Worm (Caenorhabditis elegans) whole organism, L1 larva: ENCODE data around the gene npp-15.

Source experiments
- C16A3.4 ChIP-seq: fragments of 150-350 bp; optimal IDR thresholded peaks from 2 replicates; lab custom pipeline; 2014; ENCODE audit warnings: missing biosample characterization, missing genetic modification characterization
- F16B12.6 ChIP-seq: fragments of 150-350 bp; optimal IDR thresholded peaks from 2 replicates; lab custom pipeline; 2014; ENCODE audit warnings: missing biosample characterization, missing genetic modification characterization
- Y116A8C.19 ChIP-seq: sonication (generic microtip); optimal IDR thresholded peaks from 2 replicates; lab custom pipeline; 2016; ENCODE audit warnings: missing compliant biosample characterization, missing genetic modification characterization, borderline replicate concordance
- aha-1 ChIP-seq: fragments of 150-350 bp; optimal IDR thresholded peaks from 2 replicates; lab custom pipeline; 2014; ENCODE audit warnings: missing biosample characterization, missing genetic modification characterization
- ama-1 ChIP-seq: fragments of 150-350 bp; optimal IDR thresholded peaks from 2 replicates; lab custom pipeline; 2014
- ceh-8 ChIP-seq: fragments of 200-800 bp; sonication (Bioruptor generic); optimal IDR thresholded peaks from 2 replicates; lab custom pipeline; 2018; ENCODE audit warnings: mild to moderate bottlenecking, missing genetic modification characterization, moderate library complexity, missing compliant biosample characterization
- ceh-82 ChIP-seq, 3 experiments: fragments of 150-350 bp in 1 of 3; sonication (generic microtip) in 2 of 3; optimal IDR thresholded peaks; 2 replicates each; lab custom pipeline; 2014 to 2017; ENCODE audit warnings: missing biosample characterization in 3 of 3, missing genetic modification characterization in 3 of 3
- ces-1 ChIP-seq: fragments of 150-350 bp; optimal IDR thresholded peaks from 2 replicates; lab custom pipeline; 2014; ENCODE audit warnings: missing biosample characterization, missing genetic modification reagents, missing genetic modification characterization
- dpl-1 ChIP-seq, 3 experiments: fragments of 150-350 bp in 2 of 3; sonication (generic microtip) in 1 of 3; optimal IDR thresholded peaks; 2 replicates each; lab custom pipeline; 2014 to 2017; ENCODE audit warnings: missing biosample characterization in 3 of 3, missing genetic modification characterization in 3 of 3, missing genetic modification reagents in 3 of 3
- dsc-1 ChIP-seq: sonication (generic microtip); optimal IDR thresholded peaks from 2 replicates; lab custom pipeline; 2016; ENCODE audit warnings: mild to moderate bottlenecking, missing genetic modification characterization, missing compliant biosample characterization
- efl-1 ChIP-seq, 4 experiments: fragments of 150-350 bp; optimal IDR thresholded peaks in 3 of 4; peaks in 1 of 4; 1 replicate in 1 of 4; 2 replicates in 3 of 4; lab custom pipeline; 2014; ENCODE audit warnings: missing biosample characterization in 2 of 4, missing genetic modification characterization in 2 of 4, missing genetic modification reagents in 2 of 4
- egl-13 ChIP-seq: sonication (generic microtip); optimal IDR thresholded peaks from 2 replicates; lab custom pipeline; 2016; ENCODE audit warnings: missing genotype, missing genetic modification reagents, missing genetic modification characterization, missing compliant biosample characterization
- egl-27 ChIP-seq, 2 experiments: fragments of 150-350 bp in 1 of 2; sonication (generic microtip); optimal IDR thresholded peaks; 3 replicates each; lab custom pipeline; 2017 to 2018; ENCODE audit warnings: missing biosample characterization in 2 of 2, missing genetic modification characterization in 2 of 2, missing genetic modification reagents in 2 of 2
- elt-2 ChIP-seq: sonication (generic microtip); optimal IDR thresholded peaks from 2 replicates; lab custom pipeline; 2016; ENCODE audit warnings: missing genetic modification characterization, mild to moderate bottlenecking, inconsistent platforms, missing compliant biosample characterization, missing genetic modification reagents
- elt-3 ChIP-seq, 6 experiments: fragments of 150-350 bp in 1 of 6; sonication (generic microtip); optimal IDR thresholded peaks; 2 replicates each; lab custom pipeline; 2017 to 2018; ENCODE audit warnings: missing biosample characterization in 6 of 6, missing genetic modification characterization in 6 of 6, inconsistent platforms in 1 of 6
- ets-5 ChIP-seq: fragments of 200-800 bp; sonication (Bioruptor generic); IDR thresholded peaks from 2 replicates; pipeline ENCODE4 v1.3.6; 2022; ENCODE audit warnings: missing genetic modification characterization, missing compliant biosample characterization
- fkh-10 ChIP-seq: sonication (generic microtip); optimal IDR thresholded peaks from 2 replicates; lab custom pipeline; 2017; ENCODE audit warnings: missing biosample characterization, missing genetic modification reagents, missing genetic modification characterization
- hlh-17 ChIP-seq: fragments of 200-800 bp; sonication (Bioruptor generic); optimal IDR thresholded peaks from 2 replicates; lab custom pipeline; 2018; ENCODE audit warnings: missing genetic modification characterization, mild to moderate bottlenecking, missing compliant biosample characterization, moderate library complexity, borderline replicate concordance
- hlh-4 ChIP-seq: sonication (generic microtip); optimal IDR thresholded peaks from 2 replicates; lab custom pipeline; 2016; ENCODE audit warnings: mild to moderate bottlenecking, missing genetic modification characterization, missing compliant biosample characterization
- irx-1 ChIP-seq: sonication (generic microtip); optimal IDR thresholded peaks from 2 replicates; lab custom pipeline; 2016; ENCODE audit warnings: missing genetic modification characterization, missing compliant biosample characterization
- isw-1 ChIP-seq: fragments of 200-800 bp; sonication (Bioruptor generic); IDR thresholded peaks from 2 replicates; pipeline ENCODE4 v1.3.6; 2022; ENCODE audit warnings: missing genetic modification characterization, missing compliant biosample characterization
- lin-13 ChIP-seq: fragments of 150-350 bp; optimal IDR thresholded peaks from 2 replicates; lab custom pipeline; 2014; ENCODE audit warnings: missing biosample characterization, missing genetic modification reagents, missing genetic modification characterization
- lin-14 ChIP-seq: fragments of 200-800 bp; sonication (Bioruptor generic); optimal IDR thresholded peaks from 2 replicates; lab custom pipeline; 2018; ENCODE audit warnings: mild to moderate bottlenecking, missing genetic modification characterization, moderate library complexity, missing compliant biosample characterization
- lin-15B ChIP-seq: fragments of 150-350 bp; sonication (generic microtip); optimal IDR thresholded peaks from 3 replicates; lab custom pipeline; 2014; ENCODE audit warnings: missing biosample characterization, missing genetic modification characterization
- lin-35 ChIP-seq, 2 experiments: fragments of 150-350 bp; optimal IDR thresholded peaks; 2 replicates each; lab custom pipeline; 2014; ENCODE audit warnings: missing biosample characterization in 2 of 2, missing genetic modification characterization in 2 of 2, missing genetic modification reagents in 2 of 2
- mef-2 ChIP-seq: fragments of 150-350 bp; optimal IDR thresholded peaks from 2 replicates; lab custom pipeline; 2014; ENCODE audit warnings: missing biosample characterization, missing genetic modification characterization
- nhr-12 ChIP-seq: sonication (generic microtip); optimal IDR thresholded peaks from 2 replicates; lab custom pipeline; 2017; ENCODE audit warnings: missing biosample characterization, missing genetic modification characterization
- nhr-19 ChIP-seq: fragments of 200-800 bp; sonication (Bioruptor generic); conservative IDR thresholded peaks from 2 replicates; pipeline ENCODE4 v1.3.6; 2022; ENCODE audit warnings: missing genetic modification characterization, missing compliant biosample characterization
- nhr-20 ChIP-seq: sonication (generic microtip); optimal IDR thresholded peaks from 2 replicates; lab custom pipeline; 2016; ENCODE audit warnings: mild to moderate bottlenecking, missing genetic modification characterization, missing compliant biosample characterization
- nhr-237 ChIP-seq: fragments of 150-350 bp; optimal IDR thresholded peaks from 2 replicates; lab custom pipeline; 2014; ENCODE audit warnings: missing biosample characterization, missing genetic modification characterization
- nhr-28 ChIP-seq: fragments of 150-350 bp; optimal IDR thresholded peaks from 2 replicates; lab custom pipeline; 2014; ENCODE audit warnings: missing biosample characterization, missing genetic modification characterization
- nhr-47 ChIP-seq: sonication (generic microtip); optimal IDR thresholded peaks from 2 replicates; lab custom pipeline; 2016; ENCODE audit warnings: mild to moderate bottlenecking, missing genetic modification characterization, moderate library complexity, missing compliant biosample characterization
- nhr-77 ChIP-seq: fragments of 150-350 bp; optimal IDR thresholded peaks from 2 replicates; lab custom pipeline; 2014; ENCODE audit warnings: missing biosample characterization, missing genetic modification characterization
- nhr-84 ChIP-seq: sonication (generic microtip); optimal IDR thresholded peaks from 2 replicates; lab custom pipeline; 2017; ENCODE audit warnings: missing biosample characterization, missing genetic modification characterization
- nhr-90 ChIP-seq: sonication (generic microtip); optimal IDR thresholded peaks from 2 replicates; lab custom pipeline; 2016; ENCODE audit warnings: mild to moderate bottlenecking, missing genetic modification characterization, missing compliant biosample characterization; ENCODE audit not compliant: poor library complexity
- pqm-1 ChIP-seq: sonication (generic microtip); optimal IDR thresholded peaks from 3 replicates; lab custom pipeline; 2017; ENCODE audit warnings: missing biosample characterization, missing genetic modification characterization
- rnt-1 ChIP-seq: sonication (generic microtip); optimal IDR thresholded peaks from 2 replicates; lab custom pipeline; 2016; ENCODE audit warnings: mild to moderate bottlenecking, missing genetic modification characterization, moderate library complexity, missing compliant biosample characterization
- snpc-4 ChIP-seq: fragments of 150-350 bp; optimal IDR thresholded peaks from 2 replicates; lab custom pipeline; 2014; ENCODE audit warnings: missing biosample characterization, missing genetic modification characterization
- sox-4 ChIP-seq: sonication (generic microtip); optimal IDR thresholded peaks from 2 replicates; lab custom pipeline; 2016; ENCODE audit warnings: missing genetic modification characterization, missing compliant biosample characterization
- sptf-1 ChIP-seq: fragments of 150-350 bp; optimal IDR thresholded peaks from 2 replicates; lab custom pipeline; 2014; ENCODE audit warnings: missing biosample characterization, missing genetic modification characterization
- sup-37 ChIP-seq: fragments of 200-800 bp; sonication (Bioruptor generic); optimal IDR thresholded peaks from 2 replicates; lab custom pipeline; 2018; ENCODE audit warnings: mild to moderate bottlenecking, missing genetic modification characterization, missing compliant biosample characterization
- swsn-7 ChIP-seq: sonication (generic microtip); optimal IDR thresholded peaks from 2 replicates; lab custom pipeline; 2016; ENCODE audit warnings: missing genetic modification characterization, missing compliant biosample characterization
- tbx-2 ChIP-seq: sonication (generic microtip); optimal IDR thresholded peaks from 2 replicates; lab custom pipeline; 2016; ENCODE audit warnings: missing genetic modification characterization, missing compliant biosample characterization
- tlp-1 ChIP-seq: fragments of 150-350 bp; optimal IDR thresholded peaks from 2 replicates; lab custom pipeline; 2014; ENCODE audit warnings: missing biosample characterization, missing genetic modification characterization
- unc-130 ChIP-seq: fragments of 150-350 bp; optimal IDR thresholded peaks from 2 replicates; lab custom pipeline; 2017; ENCODE audit warnings: missing biosample characterization, missing genetic modification characterization, inconsistent platforms
- unc-30 ChIP-seq: sonication (generic microtip); optimal IDR thresholded peaks from 2 replicates; lab custom pipeline; 2017; ENCODE audit warnings: missing biosample characterization, missing genetic modification characterization
- unc-86 ChIP-seq: sonication (generic microtip); optimal IDR thresholded peaks from 2 replicates; lab custom pipeline; 2016; ENCODE audit warnings: missing genetic modification characterization, missing compliant biosample characterization
- xbp-1 ChIP-seq: sonication (generic microtip); optimal IDR thresholded peaks from 2 replicates; lab custom pipeline; 2016; ENCODE audit warnings: missing genetic modification characterization, missing compliant biosample characterization
- zag-1 ChIP-seq: fragments of 150-350 bp; optimal IDR thresholded peaks from 2 replicates; lab custom pipeline; 2014; ENCODE audit warnings: missing biosample characterization, missing genetic modification characterization
- zip-4 ChIP-seq: fragments of 200-800 bp; sonication (Bioruptor generic); optimal IDR thresholded peaks from 2 replicates; lab custom pipeline; 2018; ENCODE audit warnings: mild to moderate bottlenecking, missing genetic modification characterization, moderate library complexity, missing compliant biosample characterization

npp-15 gene

ce11 chrIII:7897733-7898132, 31.1 kb upstream of the npp-15 start (continued):
- TF ChIP-seq C16A3.4, result peak; percentile 22
- TF ChIP-seq nhr-12 (tag; lab: Kevin White, UChicago), result no peak
- no peak for TF ChIP-seq sptf-1 (tag; lab: Kevin White, UChicago)
- no peak for TF ChIP-seq tlp-1 (tag; lab: Kevin White, UChicago)
- no peak for TF ChIP-seq rnt-1 (tag; lab: Kevin White, UChicago)
- no peak for TF ChIP-seq ama-1 (lab: Kevin White, UChicago)
- TF ChIP-seq elt-2 (tag; lab: Kevin White, UChicago), result no peak
- TF ChIP-seq hlh-17 (GFP tag; lab: Kevin White, UChicago), result no peak
- TF ChIP-seq nhr-84 (tag; lab: Kevin White, UChicago), result no peak
- TF ChIP-seq lin-13 (GFP tag; lab: Kevin White, UChicago), result no peak
- no peak for TF ChIP-seq efl-1 (optimal IDR thresholded peaks at IDR 0.05; lab: Kevin White, UChicago)
- TF ChIP-seq efl-1 (GFP tag; optimal IDR thresholded peaks at IDR 0.05 in 1 of 2; lab: Kevin White, UChicago), result peak in 1 of 2 experiments; percentile 87
- peak; percentile 62 for TF ChIP-seq tbx-2
- TF ChIP-seq nhr-47 (tag; lab: Kevin White, UChicago), result peak; percentile 36
- no peak for TF ChIP-seq ceh-8 (GFP tag; lab: Kevin White, UChicago)
- no peak for TF ChIP-seq zag-1 (tag; lab: Kevin White, UChicago)
- no peak for TF ChIP-seq egl-27 (tag; optimal IDR thresholded peaks at IDR 0.05; lab: Kevin White, UChicago)
- TF ChIP-seq ets-5 (GFP tag; lab: Robert Waterston, UW), result no peak
- no peak for TF ChIP-seq nhr-77 (tag; lab: Kevin White, UChicago)
- no peak for TF ChIP-seq fkh-10 (GFP tag; lab: Kevin White, UChicago)
- TF ChIP-seq nhr-237 (tag; lab: Kevin White, UChicago), result peak; percentile 1
- TF ChIP-seq sox-4, result no peak
- no peak for TF ChIP-seq unc-130
- TF ChIP-seq aha-1 (tag; lab: Kevin White, UChicago), result no peak
- TF ChIP-seq lin-35 (GFP tag; optimal IDR thresholded peaks at IDR 0.05; lab: Kevin White, UChicago), result peak in 1 of 2 experiments; percentile 49
- TF ChIP-seq pqm-1 (tag; lab: Kevin White, UChicago), result no peak
- no peak for TF ChIP-seq Y116A8C.19 (tag; lab: Kevin White, UChicago)
- no peak for TF ChIP-seq snpc-4 (tag; lab: Kevin White, UChicago)
- peak; percentile 57 for TF ChIP-seq lin-14 (GFP tag; lab: Kevin White, UChicago)
- TF ChIP-seq egl-13, result no peak
- peak; percentile 71 for TF ChIP-seq nhr-90 (tag; lab: Kevin White, UChicago)
- peak in 5 of 6 experiments; percentile 27 to 85 (median 48) for TF ChIP-seq elt-3 (tag; optimal IDR thresholded peaks at IDR 0.05; lab: Kevin White, UChicago)
- no peak for TF ChIP-seq sup-37
- no peak for TF ChIP-seq dsc-1 (tag; lab: Kevin White, UChicago)
- TF ChIP-seq nhr-28 (tag; lab: Kevin White, UChicago), result no peak
- no peak for TF ChIP-seq mef-2 (tag; lab: Kevin White, UChicago)
- peak in 1 of 3 experiments; percentile 9 for TF ChIP-seq dpl-1 (GFP tag; optimal IDR thresholded peaks at IDR 0.05; lab: Kevin White, UChicago)
- no peak for TF ChIP-seq zip-4 (GFP tag; lab: Kevin White, UChicago)
- TF ChIP-seq isw-1, result no peak
- no peak for TF ChIP-seq lin-15B (tag; lab: Kevin White, UChicago)
- TF ChIP-seq F16B12.6, result no peak
- TF ChIP-seq ceh-82 (tag; optimal IDR thresholded peaks at IDR 0.05; lab: Kevin White, UChicago), result no peak
- TF ChIP-seq irx-1 (tag; lab: Kevin White, UChicago), result no peak
- no peak for TF ChIP-seq ces-1 (GFP tag; lab: Kevin White, UChicago)
- TF ChIP-seq nhr-20, result peak; percentile 81
- TF ChIP-seq hlh-4 (tag; lab: Kevin White, UChicago), result no peak
- TF ChIP-seq swsn-7 (tag; lab: Kevin White, UChicago), result no peak
- no peak for TF ChIP-seq xbp-1 (tag; lab: Kevin White, UChicago)
- TF ChIP-seq nhr-19 (GFP tag; lab: Robert Waterston, UW), result peak; percentile 80
- no peak for TF ChIP-seq unc-86 (tag; lab: Kevin White, UChicago)
- TF ChIP-seq unc-30, result no peak
